Worm (Caenorhabditis elegans) whole organism, L2 larva: ENCODE data around the gene Y71H10B.1.

Experiments
- R02D3.7 ChIP-seq: fragments of 150-350 bp; optimal IDR thresholded peaks from 2 replicates; lab custom pipeline; 2014; ENCODE audit warnings: missing biosample characterization, missing genetic modification characterization
- ZK546.5 ChIP-seq: sonication (generic microtip); optimal IDR thresholded peaks from 2 replicates; lab custom pipeline; 2017; ENCODE audit warnings: missing biosample characterization, missing genetic modification characterization
- elt-3 ChIP-seq: sonication (generic microtip); optimal IDR thresholded peaks from 2 replicates; lab custom pipeline; 2017; ENCODE audit warnings: missing biosample characterization, missing genetic modification characterization
- fos-1 ChIP-seq: fragments of 150-350 bp; optimal IDR thresholded peaks from 2 replicates; lab custom pipeline; 2014; ENCODE audit warnings: missing biosample characterization, missing genetic modification characterization
- lin-39 ChIP-seq: fragments of 150-350 bp; optimal IDR thresholded peaks from 2 replicates; lab custom pipeline; 2014; ENCODE audit warnings: missing biosample characterization, missing genetic modification reagents, missing genetic modification characterization
- mab-5 ChIP-seq: fragments of 150-350 bp; optimal IDR thresholded peaks from 2 replicates; lab custom pipeline; 2014; ENCODE audit warnings: missing biosample characterization, missing genetic modification characterization
- nhr-10 ChIP-seq: sonication (generic microtip); optimal IDR thresholded peaks from 2 replicates; lab custom pipeline; 2017; ENCODE audit warnings: missing biosample characterization, missing genetic modification characterization
- nhr-23 ChIP-seq: fragments of 150-350 bp; optimal IDR thresholded peaks from 2 replicates; lab custom pipeline; 2014; ENCODE audit warnings: missing biosample characterization, missing genetic modification reagents, missing genetic modification characterization
- nhr-237 ChIP-seq: fragments of 150-350 bp; optimal IDR thresholded peaks from 2 replicates; lab custom pipeline; 2014; ENCODE audit warnings: missing biosample characterization, missing genetic modification characterization
- peb-1 ChIP-seq: fragments of 150-350 bp; optimal IDR thresholded peaks from 2 replicates; lab custom pipeline; 2014; ENCODE audit warnings: missing biosample characterization, missing genetic modification characterization
- ztf-11 ChIP-seq: sonication (generic microtip); optimal IDR thresholded peaks from 2 replicates; lab custom pipeline; 2017; ENCODE audit warnings: missing biosample characterization, missing genetic modification characterization

- TF ChIP-seq nhr-23 (tag; lab: Kevin White, UChicago), result no peak
- no peak for TF ChIP-seq nhr-237 (tag; lab: Kevin White, UChicago)
- no peak for TF ChIP-seq elt-3
- TF ChIP-seq nhr-10 (tag; lab: Kevin White, UChicago), result no peak
- no peak for TF ChIP-seq fos-1 (tag; lab: Kevin White, UChicago)
- no peak for TF ChIP-seq mab-5 (tag; lab: Kevin White, UChicago)
- TF ChIP-seq ztf-11 (tag; lab: Kevin White, UChicago), result no peak
- TF ChIP-seq R02D3.7 (tag; lab: Kevin White, UChicago), result no peak
- no peak for TF ChIP-seq lin-39 (tag; lab: Kevin White, UChicago)
- TF ChIP-seq peb-1, result no peak
- no peak for TF ChIP-seq ZK546.5 (tag; lab: Kevin White, UChicago)
These were observed 32.7 kb downstream of the Y71H10B.1 start, which contains the start of gene C14A11.5 for ce11 chrX:2807390-2807789.
